In genomic region chrV:13111599-13112191, ce11 we compare ENCODE assay signal across 1 worm cellular context.
TF ChIP-seq lines count a peak whose summit lies in the region.

No protein-coding gene starts in this region.

TF ChIP-seq in whole organism, L2 larva, 48 proteins besides CTCF, POLR2A, EP300 and RAD21 (continued from another document):
- TF ChIP-seq fos-1 (tag; optimal IDR thresholded peaks at IDR 0.05; lab: Kevin White, UChicago) (no peak), nhr-10 (tag; optimal IDR thresholded peaks at IDR 0.05; lab: Kevin White, UChicago) (no peak), R02D3.7 (tag; optimal IDR thresholded peaks at IDR 0.05; lab: Kevin White, UChicago) (no peak), ama-1 (optimal IDR thresholded peaks at IDR 0.05; lab: Kevin White, UChicago) (no peak)
